Fruit fly (Drosophila melanogaster) whole organism, embryonic: ENCODE measurements around the gene unk.
A peak's percentile ranks its signal among the peaks of the same experiment; 100 is the strongest.

Experiments used
- Awh ChIP-seq: fragments of 200-800 bp; sonication (Bioruptor generic); IDR thresholded peaks from 2 replicates; pipeline ENCODE4, ENCODE4 v1.3.6; 2022; ENCODE audit warnings: missing biosample characterization, missing genetic modification characterization
- B-H1 ChIP-seq: fragments of 200-800 bp; sonication (Bioruptor generic); IDR thresholded peaks from 3 replicates; pipeline ENCODE4 v1.3.6; 2022; ENCODE audit warnings: missing biosample characterization, missing genetic modification characterization
- Bgb ChIP-seq: fragments of 200-800 bp; sonication (Bioruptor generic); IDR thresholded peaks from 2 replicates; pipeline ENCODE4 v1.3.6; 2022; ENCODE audit warnings: missing biosample characterization, missing genetic modification characterization; ENCODE audit not compliant: partially characterized antibody
- CG10431 ChIP-seq: fragments of 200-800 bp; sonication (Bioruptor generic); optimal IDR thresholded peaks from 3 replicates; lab custom pipeline; 2018; ENCODE audit warnings: missing biosample characterization, mild to moderate bottlenecking, missing genetic modification characterization
- CG12942 ChIP-seq: fragments of 200-800 bp; sonication (Bioruptor generic); optimal IDR thresholded peaks from 3 replicates; lab custom pipeline; 2016; ENCODE audit warnings: missing biosample characterization, missing genetic modification characterization
- CG16815 ChIP-seq: fragments of 200-800 bp; sonication (Bioruptor generic); optimal IDR thresholded peaks from 3 replicates; lab custom pipeline; 2017; ENCODE audit warnings: missing biosample characterization, mild to moderate bottlenecking, missing genetic modification characterization
- CG2116 ChIP-seq: fragments of 200-800 bp; sonication (Bioruptor generic); optimal IDR thresholded peaks from 3 replicates; lab custom pipeline; 2018; ENCODE audit warnings: missing biosample characterization, mild to moderate bottlenecking, missing genetic modification characterization
- CG2202 ChIP-seq: fragments of 200-800 bp; sonication (Bioruptor generic); optimal IDR thresholded peaks from 2 replicates; lab custom pipeline; 2018; ENCODE audit warnings: missing biosample characterization, mild to moderate bottlenecking, missing genetic modification characterization
- CG31441 ChIP-seq: fragments of 200-800 bp; sonication (Bioruptor generic); IDR thresholded peaks from 2 replicates; pipeline ENCODE4 v1.3.6; 2022; ENCODE audit warnings: missing biosample characterization, missing genetic modification characterization
- CG33557 ChIP-seq: fragments of 200-800 bp; sonication (Bioruptor generic); optimal IDR thresholded peaks from 2 replicates; lab custom pipeline; 2019; ENCODE audit warnings: missing biosample characterization, mild to moderate bottlenecking, missing genetic modification characterization, moderate library complexity
- CG42726 ChIP-seq: fragments of 200-800 bp; sonication (Bioruptor generic); IDR thresholded peaks from 2 replicates; pipeline ENCODE4 v1.3.6; 2022; ENCODE audit warnings: missing biosample characterization, missing genetic modification characterization; ENCODE audit not compliant: partially characterized antibody
- CG5180 ChIP-seq: fragments of 200-800 bp; sonication (Bioruptor generic); optimal IDR thresholded peaks from 3 replicates; lab custom pipeline; 2017; ENCODE audit warnings: missing biosample characterization, missing genetic modification characterization, mild to moderate bottlenecking, moderate library complexity, missing genetic modification reagents
- CG5953 ChIP-seq: fragments of 200-800 bp; sonication (Bioruptor generic); IDR thresholded peaks from 2 replicates; pipeline ENCODE4 v1.3.6; 2022; ENCODE audit warnings: missing biosample characterization, missing genetic modification characterization
- CG7963 ChIP-seq: fragments of 200-800 bp; sonication (Bioruptor generic); IDR thresholded peaks from 3 replicates; pipeline ENCODE4 v1.3.6; 2022; ENCODE audit warnings: missing biosample characterization, missing genetic modification characterization; ENCODE audit not compliant: partially characterized antibody
- CG7987 ChIP-seq: fragments of 200-800 bp; sonication (Bioruptor generic); optimal IDR thresholded peaks from 2 replicates; lab custom pipeline; 2018; ENCODE audit warnings: missing biosample characterization, mild to moderate bottlenecking, missing genetic modification characterization, moderate library complexity
- CG8924 ChIP-seq: fragments of 200-800 bp; optimal IDR thresholded peaks from 3 replicates; lab custom pipeline; 2019; ENCODE audit warnings: missing biosample characterization, mild to moderate bottlenecking, missing genetic modification characterization, moderate library complexity
- CG8944 ChIP-seq: fragments of 200-800 bp; sonication (Bioruptor generic); optimal IDR thresholded peaks from 3 replicates; lab custom pipeline; 2016; ENCODE audit warnings: missing biosample characterization, missing genetic modification characterization
- Dad ChIP-seq: fragments of 200-800 bp; sonication (Bioruptor generic); optimal IDR thresholded peaks from 3 replicates; lab custom pipeline; 2016; ENCODE audit warnings: missing biosample characterization, missing genetic modification characterization
- Dbx ChIP-seq: fragments of 200-800 bp; sonication (Bioruptor generic); IDR thresholded peaks from 3 replicates; pipeline ENCODE4 v1.3.6; 2022; ENCODE audit warnings: missing biosample characterization, missing genetic modification characterization
- Dll ChIP-seq: fragments of 200-800 bp; sonication (Bioruptor generic); IDR thresholded peaks from 4 replicates; pipeline ENCODE4 v1.3.6; 2022; ENCODE audit warnings: missing biosample characterization, missing genetic modification characterization; ENCODE audit not compliant: partially characterized antibody
- E2f1 ChIP-seq: fragments of 200-800 bp; sonication (Bioruptor generic); IDR thresholded peaks from 2 replicates; pipeline ENCODE4 v1.3.6; 2022; ENCODE audit warnings: missing biosample characterization, missing genetic modification characterization
- Ets65A ChIP-seq: fragments of 200-800 bp; sonication (Bioruptor generic); peaks from one replicate; lab custom pipeline; 2016; ENCODE audit warnings: missing biosample characterization, missing genetic modification characterization
- Ets97D ChIP-seq: fragments of 200-800 bp; sonication (Bioruptor generic); optimal IDR thresholded peaks from 3 replicates; lab custom pipeline; 2016; ENCODE audit warnings: missing biosample characterization, missing genetic modification characterization
- Gsc ChIP-seq: fragments of 200-800 bp; sonication (Bioruptor generic); IDR thresholded peaks from 2 replicates; pipeline ENCODE4 v1.3.6; 2022; ENCODE audit warnings: missing biosample characterization, missing genetic modification characterization
- HLH54F ChIP-seq: fragments of 200-800 bp; sonication (Bioruptor generic); optimal IDR thresholded peaks from 3 replicates; lab custom pipeline; 2016; ENCODE audit warnings: missing biosample characterization, missing genetic modification characterization
- Hand ChIP-seq: fragments of 200-800 bp; sonication (Bioruptor generic); optimal IDR thresholded peaks from 2 replicates; lab custom pipeline; 2017; ENCODE audit warnings: mild to moderate bottlenecking, missing biosample characterization, missing genetic modification reagents, missing genetic modification characterization
- Hr51 ChIP-seq, 2 experiments: fragments of 200-800 bp; sonication (Bioruptor generic); optimal IDR thresholded peaks; 2 replicates in 1 of 2; 3 replicates in 1 of 2; lab custom pipeline; 2016 to 2018; ENCODE audit warnings: missing biosample characterization in 2 of 2, missing genetic modification characterization in 2 of 2, mild to moderate bottlenecking in 1 of 2, moderate library complexity in 1 of 2
- Mes4 ChIP-seq: fragments of 200-800 bp; sonication (Bioruptor generic); optimal IDR thresholded peaks from 2 replicates; lab custom pipeline; 2016; ENCODE audit warnings: missing biosample characterization, missing genetic modification characterization
- NK7.1 ChIP-seq: fragments of 200-800 bp; sonication (Bioruptor generic); optimal IDR thresholded peaks from 3 replicates; lab custom pipeline; 2016; ENCODE audit warnings: missing biosample characterization, missing genetic modification characterization
- NfI ChIP-seq: fragments of 200-800 bp; sonication (Bioruptor generic); optimal IDR thresholded peaks from 3 replicates; lab custom pipeline; 2018; ENCODE audit warnings: missing biosample characterization, mild to moderate bottlenecking, missing genetic modification characterization, moderate library complexity
- Optix ChIP-seq: fragments of 200-800 bp; sonication (Bioruptor generic); IDR thresholded peaks from 3 replicates; pipeline ENCODE4 v1.3.6; 2022; ENCODE audit warnings: missing biosample characterization, missing genetic modification characterization
- Side ChIP-seq: fragments of 200-800 bp; sonication (Bioruptor generic); optimal IDR thresholded peaks from 2 replicates; lab custom pipeline; 2016; ENCODE audit warnings: missing biosample characterization, missing genetic modification characterization
- Sry-β ChIP-seq: fragments of 200-800 bp; sonication (Bioruptor generic); optimal IDR thresholded peaks from 2 replicates; lab custom pipeline; 2018; ENCODE audit warnings: missing biosample characterization, mild to moderate bottlenecking, missing genetic modification characterization, moderate library complexity
- Xrp1 ChIP-seq: fragments of 200-800 bp; sonication (Bioruptor generic); IDR thresholded peaks from 2 replicates; pipeline ENCODE4 v1.3.6; 2022; ENCODE audit warnings: missing biosample characterization, missing genetic modification characterization
- bowl ChIP-seq: fragments of 200-800 bp; sonication (Bioruptor generic); IDR thresholded peaks from 2 replicates; pipeline ENCODE4 v1.3.6; 2022; ENCODE audit warnings: missing biosample characterization, missing genetic modification characterization
- ci ChIP-seq: fragments of 200-800 bp; sonication (Bioruptor generic); IDR thresholded peaks from 3 replicates; pipeline ENCODE4 v1.3.6; 2022; ENCODE audit warnings: missing biosample characterization, missing genetic modification characterization
- danr ChIP-seq: fragments of 200-800 bp; sonication (Bioruptor generic); IDR thresholded peaks from 2 replicates; pipeline ENCODE4 v1.3.6; 2022; ENCODE audit warnings: missing biosample characterization, missing genetic modification characterization
- dimm ChIP-seq: fragments of 200-800 bp; sonication (Bioruptor generic); IDR thresholded peaks from 2 replicates; pipeline ENCODE4 v1.3.6; 2022; ENCODE audit warnings: missing biosample characterization, missing genetic modification characterization
- ftz-f1 ChIP-seq: fragments of 200-800 bp; sonication (Bioruptor generic); optimal IDR thresholded peaks from 2 replicates; lab custom pipeline; 2016; ENCODE audit warnings: missing biosample characterization, missing genetic modification characterization
- grn ChIP-seq: fragments of 200-800 bp; sonication (Bioruptor generic); optimal IDR thresholded peaks from 3 replicates; lab custom pipeline; 2017; ENCODE audit warnings: missing biosample characterization, missing genetic modification characterization
- her ChIP-seq: fragments of 200-800 bp; sonication (Bioruptor generic); optimal IDR thresholded peaks from 2 replicates; lab custom pipeline; 2016; ENCODE audit warnings: missing biosample characterization, missing genetic modification characterization
- nom ChIP-seq: fragments of 200-800 bp; sonication (Bioruptor generic); optimal IDR thresholded peaks from 2 replicates; lab custom pipeline; 2017; ENCODE audit warnings: missing biosample characterization, missing genetic modification characterization, mild to moderate bottlenecking, moderate library complexity, missing genetic modification reagents
- otp ChIP-seq: fragments of 200-800 bp; sonication (Bioruptor generic); IDR thresholded peaks from 3 replicates; pipeline ENCODE4, ENCODE4 v1.3.6; 2022; ENCODE audit warnings: missing biosample characterization, missing genetic modification characterization
- pita ChIP-seq: fragments of 200-800 bp; sonication (Bioruptor generic); optimal IDR thresholded peaks from 2 replicates; lab custom pipeline; 2017; ENCODE audit warnings: missing biosample characterization, mild to moderate bottlenecking, missing genetic modification characterization
- pros ChIP-seq: fragments of 200-800 bp; sonication (Bioruptor generic); optimal IDR thresholded peaks from 3 replicates; lab custom pipeline; 2019; ENCODE audit warnings: missing biosample characterization, mild to moderate bottlenecking, missing genetic modification characterization, moderate library complexity
- sna ChIP-seq: fragments of 200-800 bp; sonication (Bioruptor generic); IDR thresholded peaks from 2 replicates; pipeline ENCODE4 v1.3.6; 2022; ENCODE audit warnings: missing biosample characterization, missing genetic modification characterization; ENCODE audit not compliant: partially characterized antibody
- vfl ChIP-seq: fragments of 200-800 bp; sonication (Bioruptor generic); optimal IDR thresholded peaks from 2 replicates; lab custom pipeline; 2016; ENCODE audit warnings: missing biosample characterization, missing genetic modification characterization
- zf30C ChIP-seq: fragments of 200-800 bp; sonication (Bioruptor generic); optimal IDR thresholded peaks from 3 replicates; lab custom pipeline; 2018; ENCODE audit warnings: missing biosample characterization, mild to moderate bottlenecking, missing genetic modification characterization

Gene unk

DNA sequence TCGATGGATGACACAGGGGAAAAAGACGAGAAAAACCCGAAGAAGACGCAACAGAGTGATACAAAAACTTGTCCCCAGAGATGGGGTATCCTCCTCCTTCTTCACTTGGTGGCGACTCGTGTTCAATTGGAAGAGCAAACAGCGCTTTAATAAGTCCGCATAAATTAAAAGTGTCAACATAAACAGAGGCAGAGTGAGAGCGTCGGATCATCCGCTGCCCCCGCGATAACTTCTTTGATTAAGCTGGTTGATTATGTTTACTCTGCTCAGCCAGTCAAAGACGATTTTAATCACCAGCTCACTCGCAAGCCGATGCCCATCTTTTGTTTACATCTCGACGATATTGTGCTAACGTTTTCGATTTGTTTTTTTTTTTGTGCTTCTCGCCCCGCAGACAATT is 37.8 kb downstream of the unk start:
- TF ChIP-seq Bgb (no peak), Awh (GFP tag; lab: Robert Waterston, UW) (peak; percentile 78), otp (GFP tag; lab: Robert Waterston, UW) (peak; percentile 35; the same call in 1 of the 3 replicates), CG5953 (GFP tag; lab: Robert Waterston, UW) (0 out of 2 replicates have a peak, but pooled peaks have one; percentile 4), danr (GFP tag; lab: Robert Waterston, UW) (no peak), CG31441 (GFP tag; lab: Robert Waterston, UW) (no peak), ci (GFP tag; lab: Robert Waterston, UW) (0 out of 3 replicates have a peak, but pooled peaks have one; percentile 24), grn (GFP tag; lab: Kevin White, UChicago) (peak; percentile 4), sna (GFP tag; lab: Robert Waterston, UW) (no peak), nom (GFP tag; lab: Kevin White, UChicago) (peak; percentile 24)
- TF ChIP-seq, all 482 proteins: peak for 6

DNA sequence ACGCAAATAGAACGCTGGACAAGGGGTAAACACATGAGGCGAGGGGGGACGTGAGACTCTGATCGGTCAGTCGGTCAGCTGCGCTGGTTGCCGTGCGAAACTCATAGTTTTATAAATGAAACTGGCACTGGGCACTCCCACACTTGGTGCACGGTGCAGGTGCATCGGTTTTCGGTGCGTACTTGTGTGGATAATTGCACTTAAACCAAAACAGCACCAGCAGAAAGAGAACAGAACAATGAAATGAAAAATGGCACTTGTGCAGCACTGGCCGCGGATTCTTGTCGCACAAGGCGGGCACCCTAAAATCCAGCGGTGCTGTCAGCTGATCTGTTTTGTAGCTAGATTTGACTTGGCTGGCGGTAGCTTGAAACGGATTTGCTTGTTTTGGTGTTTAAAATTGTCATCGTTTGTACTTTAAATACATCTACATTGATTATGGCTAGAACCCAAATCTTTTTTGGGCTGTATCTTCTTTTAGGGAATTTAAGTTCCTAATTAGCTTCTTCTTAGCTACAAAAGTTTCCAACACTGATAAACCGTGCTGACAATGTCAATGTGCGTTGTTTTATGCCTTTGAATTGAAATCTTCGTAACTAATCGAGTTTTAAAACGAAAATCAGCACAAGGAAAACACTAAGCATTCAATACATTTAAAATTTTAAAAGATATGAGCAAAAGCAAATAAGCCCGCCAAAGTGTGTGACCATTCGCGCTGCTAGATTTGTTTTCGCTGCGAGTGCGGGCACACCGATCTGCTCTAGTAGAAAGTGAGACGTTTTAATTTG is 39.8 kb downstream of the unk start, which contains the start of the genes Rassf and CenB1A:
TSS of gene Rassf (minus strand) at position 249 of the 788 bp plus-strand sequence.
TSS of gene CenB1A (plus strand) at position 718 of the 788 bp plus-strand sequence.
- TF ChIP-seq CG8944 (peak; percentile 52), Ets65A (GFP tag; lab: Kevin White, UChicago) (peak; percentile 98), CG7987 (GFP tag; lab: Kevin White, UChicago) (no peak), pros (no peak), CG7963 (no peak), NfI (GFP tag; lab: Kevin White, UChicago) (no peak), Hr51 (GFP tag; optimal IDR thresholded peaks at IDR 0.05; lab: Kevin White, UChicago) (peak; percentile 13 to 20), Dad (GFP tag; lab: Kevin White, UChicago) (no peak), Gsc (GFP tag; lab: Robert Waterston, UW) (no peak), CG2116 (GFP tag; lab: Kevin White, UChicago) (peak; percentile 55), NK7.1 (no peak), CG8924 (no peak), CG5180 (GFP tag; lab: Kevin White, UChicago) (no peak), CG10431 (no peak), pita (GFP tag; lab: Kevin White, UChicago) (no peak), Side (GFP tag; lab: Kevin White, UChicago) (no peak), E2f1 (no peak; the same call in 1 of the 2 replicates), Xrp1 (peak; percentile 41), Dll (GFP tag; lab: Robert Waterston, UW) (peak; percentile 51; the same call in 1 of the 4 replicates), bowl (GFP tag; lab: Robert Waterston, UW) (no peak), Hand (GFP tag; lab: Kevin White, UChicago) (no peak), CG42726 (GFP tag; lab: Robert Waterston, UW) (no peak), CG16815 (GFP tag; lab: Kevin White, UChicago) (no peak), ftz-f1 (no peak), HLH54F (GFP tag; lab: Kevin White, UChicago) (peak; percentile 64), CG33557 (GFP tag; lab: Kevin White, UChicago) (peak; percentile 11), vfl (GFP tag; lab: Kevin White, UChicago) (no peak), zf30C (GFP tag; lab: Kevin White, UChicago) (no peak), CG12942 (no peak), dimm (GFP tag; lab: Robert Waterston, UW) (no peak), Dbx (GFP tag; lab: Robert Waterston, UW) (0 out of 3 replicates have a peak, but pooled peaks have one; percentile 47), Ets97D (GFP tag; lab: Kevin White, UChicago) (peak; percentile 60), Optix (GFP tag; lab: Robert Waterston, UW) (no peak), CG2202 (tag; lab: Kevin White, UChicago) (no peak), Sry-β (GFP tag; lab: Kevin White, UChicago) (peak; percentile 97), Mes4 (GFP tag; lab: Kevin White, UChicago) (no peak), B-H1 (GFP tag; lab: Robert Waterston, UW) (no peak), her (GFP tag; lab: Kevin White, UChicago) (peak; percentile 11)
